Worm (Caenorhabditis elegans) whole organism, mixed stage, embryonic: Measurements from ENCODE around the gene dmsr-15.

ENCODE experiments used
- bed-3 ChIP-seq: fragments of 200-800 bp; sonication (Bioruptor generic); optimal IDR thresholded peaks from 3 replicates; lab custom pipeline; 2018; ENCODE audit warnings: mild to moderate bottlenecking, missing genetic modification characterization, moderate library complexity, missing compliant biosample characterization
- ceh-39 ChIP-seq: fragments of 150-350 bp; optimal IDR thresholded peaks from 2 replicates; lab custom pipeline; 2014; ENCODE audit warnings: missing biosample characterization, missing genetic modification characterization
- elt-3 ChIP-seq: fragments of 150-350 bp; optimal IDR thresholded peaks from 2 replicates; lab custom pipeline; 2014; ENCODE audit warnings: missing biosample characterization, missing genetic modification characterization
- flh-1 ChIP-seq: fragments of 200-800 bp; sonication (Bioruptor generic); optimal IDR thresholded peaks from 2 replicates; lab custom pipeline; 2018; ENCODE audit warnings: mild to moderate bottlenecking, missing genetic modification characterization, moderate library complexity, missing compliant biosample characterization
- ham-2 ChIP-seq: fragments of 200-800 bp; sonication (Bioruptor generic); optimal IDR thresholded peaks from 2 replicates; lab custom pipeline; 2018; ENCODE audit warnings: mild to moderate bottlenecking, missing genetic modification characterization, missing compliant biosample characterization
- nhr-28 ChIP-seq: fragments of 150-350 bp; optimal IDR thresholded peaks from 2 replicates; lab custom pipeline; 2014; ENCODE audit warnings: missing biosample characterization, missing genetic modification characterization
- pha-4 ChIP-seq: fragments of 150-350 bp; optimal IDR thresholded peaks from 2 replicates; lab custom pipeline; 2018; ENCODE audit warnings: missing biosample characterization, missing genetic modification reagents, missing genetic modification characterization
- snpc-4 ChIP-seq: fragments of 150-350 bp; optimal IDR thresholded peaks from 2 replicates; lab custom pipeline; 2014; ENCODE audit warnings: missing biosample characterization, missing genetic modification characterization
- sptf-1 ChIP-seq: sonication (generic microtip); optimal IDR thresholded peaks from 2 replicates; lab custom pipeline; 2017; ENCODE audit warnings: mild to moderate bottlenecking, missing genetic modification characterization, moderate library complexity, missing compliant biosample characterization
- unc-120 ChIP-seq: sonication (generic microtip); optimal IDR thresholded peaks from 2 replicates; lab custom pipeline; 2017; ENCODE audit warnings: missing genetic modification characterization, missing compliant biosample characterization; ENCODE audit not compliant: poor library complexity, severe bottlenecking
- ztf-11 ChIP-seq: fragments of 150-350 bp; optimal IDR thresholded peaks from 2 replicates; lab custom pipeline; 2014; ENCODE audit warnings: missing biosample characterization, missing genetic modification characterization

- no peak for TF ChIP-seq sptf-1 (tag; lab: Kevin White, UChicago)
- no peak for TF ChIP-seq pha-4
- TF ChIP-seq elt-3 (tag; lab: Kevin White, UChicago) = no peak
- TF ChIP-seq flh-1 = no peak
- no peak for TF ChIP-seq snpc-4 (tag; lab: Kevin White, UChicago)
- TF ChIP-seq nhr-28 (tag; lab: Kevin White, UChicago) = no peak
- TF ChIP-seq ztf-11 (tag; lab: Kevin White, UChicago) = no peak
- no peak for TF ChIP-seq unc-120 (tag; lab: Kevin White, UChicago)
- TF ChIP-seq ham-2 (GFP tag; lab: Kevin White, UChicago) = no peak
- TF ChIP-seq bed-3 = no peak
- no peak for TF ChIP-seq ceh-39 (tag; lab: Kevin White, UChicago)
These were observed 47.1 kb upstream of the dmsr-15 start for ce11 chrV:6875795-6876194.
